Fruit fly (Drosophila melanogaster) whole organism, wandering third instar larva: Measurements from ENCODE around the gene CG42346.

Experiments used
- CrebA ChIP-seq: fragments of 200-800 bp; sonication (Bioruptor generic); optimal IDR thresholded peaks from 2 replicates; lab custom pipeline; 2016; ENCODE audit warnings: missing biosample characterization, mild to moderate bottlenecking, missing genetic modification characterization, borderline replicate concordance
- OdsH ChIP-seq: fragments of 200-800 bp; sonication (Bioruptor generic); optimal IDR thresholded peaks from 2 replicates; lab custom pipeline; 2016; ENCODE audit warnings: missing biosample characterization, mild to moderate bottlenecking, missing genetic modification characterization
- Vsx2 ChIP-seq: fragments of 200-300, 225-300 bp; sonication (Bioruptor generic); optimal IDR thresholded peaks from 2 replicates; lab custom pipeline; 2018; ENCODE audit warnings: missing biosample characterization, missing genetic modification characterization; ENCODE audit not compliant: partially characterized antibody
- foxo ChIP-seq, 2 experiments: fragments of 200-800 bp; sonication (Bioruptor generic); optimal IDR thresholded peaks; 2 replicates in 1 of 2; 3 replicates in 1 of 2; lab custom pipeline; 2016 to 2017; ENCODE audit warnings: missing biosample characterization in 2 of 2, missing genetic modification characterization in 2 of 2
- psq ChIP-seq: fragments of 200-800 bp; sonication (Bioruptor generic); optimal IDR thresholded peaks from 3 replicates; lab custom pipeline; 2017; ENCODE audit warnings: missing biosample characterization, mild to moderate bottlenecking, missing genetic modification characterization, moderate library complexity
- usp ChIP-seq: fragments of >200 bp; optimal IDR thresholded peaks from 2 replicates; lab custom pipeline; 2017; ENCODE audit warnings: missing biosample characterization, missing genetic modification characterization

Gene CG42346

DNA sequence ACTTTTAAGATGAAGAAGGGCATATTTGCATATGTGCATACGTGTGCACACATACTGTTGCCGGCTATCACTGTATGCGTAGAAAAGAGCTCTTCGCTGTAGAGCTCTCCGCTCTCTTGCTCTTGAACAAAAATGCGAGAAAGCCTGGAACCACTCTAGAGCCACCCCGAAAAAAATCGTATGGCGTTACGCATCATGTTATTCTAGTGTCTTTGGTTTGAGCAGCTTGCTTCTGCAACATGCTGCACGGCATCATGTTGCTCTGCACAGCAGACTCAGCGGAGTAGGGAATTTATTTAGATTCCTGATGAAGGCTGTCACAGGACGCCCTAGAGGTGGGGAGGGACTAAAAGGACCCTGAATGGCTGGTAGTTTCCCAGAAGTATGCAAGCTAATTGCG, 85.7 kb downstream of the CG42346 start:
- no peak for TF ChIP-seq CrebA (GFP tag; lab: Kevin White, UChicago)
- no peak for TF ChIP-seq Vsx2 (GFP tag; lab: Kevin White, UChicago)
- TF ChIP-seq psq, result no peak
- no peak for TF ChIP-seq usp
- TF ChIP-seq OdsH (GFP tag; lab: Kevin White, UChicago), result no peak
- TF ChIP-seq foxo (GFP tag; optimal IDR thresholded peaks at IDR 0.05; lab: Kevin White, UChicago), result no peak
